Worm (Caenorhabditis elegans): ENCODE measurements around the gene Y102A11A.9.

Y102A11A.9 gene

ce11 chrX:2043224-2043623 is 30.3 kb downstream of the Y102A11A.9 start:
- TF ChIP-seq ceh-82 (tag; optimal IDR thresholded peaks at IDR 0.05) (no peak), egl-27 (tag; optimal IDR thresholded peaks at IDR 0.05) (no peak), lin-39 (tag; optimal IDR thresholded peaks at IDR 0.05) (no peak), nhr-6 (tag; optimal IDR thresholded peaks at IDR 0.05) (no peak), zag-1 (tag; optimal IDR thresholded peaks at IDR 0.05) (no peak), lin-11 (tag; optimal IDR thresholded peaks at IDR 0.05) (peak; percentile 7), F13H6.1 (tag; optimal IDR thresholded peaks at IDR 0.05) (no peak), alr-1 (tag; optimal IDR thresholded peaks at IDR 0.05) (no peak), nhr-237 (tag; optimal IDR thresholded peaks at IDR 0.05) (no peak), sma-3 (GFP tag; optimal IDR thresholded peaks at IDR 0.05) (no peak), peb-1 (tag; optimal IDR thresholded peaks at IDR 0.05) (no peak), nhr-129 (tag; optimal IDR thresholded peaks at IDR 0.05) (peak; percentile 35), ceh-16 (tag; optimal IDR thresholded peaks at IDR 0.05) (no peak), mbf-1 (tag; optimal IDR thresholded peaks at IDR 0.05) (no peak), nhr-25 (tag; optimal IDR thresholded peaks at IDR 0.05) (no peak), snpc-4 (tag; optimal IDR thresholded peaks at IDR 0.05) (no peak), Y55F3AM.14 (GFP tag; optimal IDR thresholded peaks at IDR 0.05) (peak; percentile 13), ztf-1 (GFP tag; conservative IDR thresholded peaks at IDR 0.05) (no peak), blmp-1 (tag; optimal IDR thresholded peaks at IDR 0.05; ENCODE audit: insufficient read depth) (no peak)

- no peak for TF ChIP-seq ceh-82 (tag; optimal IDR thresholded peaks at IDR 0.05)
- TF ChIP-seq elt-1 (tag; optimal IDR thresholded peaks at IDR 0.05), result no peak
- no peak for TF ChIP-seq skn-1 (tag; optimal IDR thresholded peaks at IDR 0.05)
- no peak for TF ChIP-seq mdl-1 (tag; optimal IDR thresholded peaks at IDR 0.05)
- TF ChIP-seq unc-39 (tag; optimal IDR thresholded peaks at IDR 0.05), result no peak
Observed at ce11 chrX:2044541-2045168, 31.7 kb downstream of the Y102A11A.9 start.

- TF ChIP-seq lin-13 (GFP tag; optimal IDR thresholded peaks at IDR 0.05), result no peak
Observed at ce11 chrX:2045603-2046002, 32.7 kb downstream of the Y102A11A.9 start.

- TF ChIP-seq unc-55 (GFP tag; optimal IDR thresholded peaks at IDR 0.05), result peak; percentile 30
- TF ChIP-seq ceh-16 (tag; optimal IDR thresholded peaks at IDR 0.05), result peak; percentile 39
- no peak for TF ChIP-seq fos-1 (tag; optimal IDR thresholded peaks at IDR 0.05)
- TF ChIP-seq mab-5 (tag; optimal IDR thresholded peaks at IDR 0.05), result peak; percentile 96
Observed at ce11 chrX:2046124-2046722, 33.3 kb downstream of the Y102A11A.9 start, which contains the start of gene igcm-4. Gene igcm-4, minus strand, starts transcription at chrX:2046360.

ce11 chrX:2047208-2047946 is 34.4 kb downstream of the Y102A11A.9 start:
- TF ChIP-seq ztf-4 (tag; optimal IDR thresholded peaks at IDR 0.05), result no peak

ce11 chrX:2048865-2049405 is 36.0 kb downstream of the Y102A11A.9 start:
- TF ChIP-seq R02D3.7 (tag; optimal IDR thresholded peaks at IDR 0.05) (no peak), C34F6.9 (tag; optimal IDR thresholded peaks at IDR 0.05) (no peak), ztf-1 (GFP tag; conservative IDR thresholded peaks at IDR 0.05) (no peak), nhr-12 (tag; optimal IDR thresholded peaks at IDR 0.05) (no peak)

Measured in whole organism, L2 larva.